Worm (Caenorhabditis elegans) whole organism, young adult: ENCODE measurements around the gene cnnm-3.

Experiments used
- lag-1 ChIP-seq: fragments of 200-800 bp; sonication (Bioruptor generic); IDR thresholded peaks from 2 replicates; pipeline ENCODE4 v1.3.6; 2022; ENCODE audit warnings: missing genetic modification reagents, missing genetic modification characterization, missing compliant biosample characterization
- snpc-4 ChIP-seq, 5 experiments: fragments of 150-350 bp in 1 of 5; sonication (generic microtip) in 4 of 5; optimal IDR thresholded peaks; 2 replicates each; lab custom pipeline; 2014 to 2018; ENCODE audit warnings: missing genetic modification characterization in 5 of 5, missing biosample characterization in 3 of 5, antibody characterized with exemption in 2 of 5, mild to moderate bottlenecking in 2 of 5, missing compliant biosample characterization in 2 of 5, missing genotype in 2 of 5, moderate library complexity in 2 of 5, missing genetic modification reagents in 1 of 5

cnnm-3 gene

DNA sequence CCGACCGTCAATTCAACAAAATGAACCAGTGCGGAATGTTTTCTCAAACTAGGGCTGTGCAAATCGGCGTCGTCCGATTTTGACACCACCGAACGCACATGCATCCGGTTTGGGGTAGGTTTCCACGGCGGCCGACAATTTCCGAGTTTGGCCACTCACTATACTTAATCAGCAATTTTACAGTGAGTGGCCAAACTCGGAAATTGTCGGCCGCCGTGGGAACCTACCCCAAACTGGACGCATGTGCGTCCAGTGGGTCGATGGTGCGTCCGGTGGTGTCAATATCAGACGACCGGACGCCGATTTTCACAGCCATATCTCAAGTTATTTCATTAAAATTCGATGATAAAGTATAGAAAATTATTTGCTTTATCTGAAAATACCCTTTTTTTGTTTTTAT, 55.5 kb downstream of the cnnm-3 start:
- TF ChIP-seq snpc-4 (GFP tag; optimal IDR thresholded peaks at IDR 0.05; lab: Kevin White, UChicago) (no peak), snpc-4 (tag; optimal IDR thresholded peaks at IDR 0.05; lab: Kevin White, UChicago) (peak in 2 of 4 experiments; percentile 54 to 80), lag-1 (no peak)
